Worm (Caenorhabditis elegans) whole organism, L4/young adult: ENCODE measurements around the gene ced-5.

Source experiments
- W03F9.2 ChIP-seq: fragments of 150-350 bp; optimal IDR thresholded peaks from 2 replicates; lab custom pipeline; 2014; ENCODE audit warnings: missing biosample characterization, missing genetic modification characterization
- him-1 ChIP-seq: sonication (generic microtip); optimal IDR thresholded peaks from 2 replicates; lab custom pipeline; 2016; ENCODE audit warnings: missing genotype, missing genetic modification reagents, missing genetic modification characterization, missing compliant biosample characterization

DNA sequence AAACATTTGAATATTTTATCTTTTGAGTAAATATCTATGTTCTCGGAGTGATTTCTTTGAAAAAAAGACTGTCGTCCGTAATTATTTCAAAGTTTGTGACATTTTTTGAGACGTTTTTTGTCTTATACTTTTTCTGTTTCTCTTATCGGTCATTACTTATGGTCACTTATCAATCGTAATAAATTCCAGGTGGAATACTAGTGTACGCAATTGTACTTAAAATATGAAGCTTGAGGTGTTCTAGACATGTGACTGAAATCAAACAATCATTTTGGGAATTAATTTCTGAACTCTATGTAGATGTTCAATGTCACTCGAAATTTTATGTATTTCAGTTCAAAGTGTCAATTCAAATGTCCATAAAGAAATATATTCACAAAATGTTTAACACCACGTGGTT lies 58.4 kb downstream of the ced-5 start:
- no peak for TF ChIP-seq W03F9.2 (tag; lab: Kevin White, UChicago)
- no peak for TF ChIP-seq him-1 (tag; lab: Kevin White, UChicago)
